Worm (Caenorhabditis elegans) whole organism, L4/young adult: ENCODE data around the gene ZK673.2.

Experiments used
- W03F9.2 ChIP-seq: fragments of 150-350 bp; optimal IDR thresholded peaks from 2 replicates; lab custom pipeline; 2014; ENCODE audit warnings: missing biosample characterization, missing genetic modification characterization
- dao-5 ChIP-seq: sonication (generic microtip); optimal IDR thresholded peaks from 2 replicates; lab custom pipeline; 2016; ENCODE audit warnings: missing genotype, missing genetic modification characterization, moderate library complexity, missing compliant biosample characterization
- him-1 ChIP-seq: sonication (generic microtip); optimal IDR thresholded peaks from 2 replicates; lab custom pipeline; 2016; ENCODE audit warnings: missing genotype, missing genetic modification reagents, missing genetic modification characterization, missing compliant biosample characterization

DNA sequence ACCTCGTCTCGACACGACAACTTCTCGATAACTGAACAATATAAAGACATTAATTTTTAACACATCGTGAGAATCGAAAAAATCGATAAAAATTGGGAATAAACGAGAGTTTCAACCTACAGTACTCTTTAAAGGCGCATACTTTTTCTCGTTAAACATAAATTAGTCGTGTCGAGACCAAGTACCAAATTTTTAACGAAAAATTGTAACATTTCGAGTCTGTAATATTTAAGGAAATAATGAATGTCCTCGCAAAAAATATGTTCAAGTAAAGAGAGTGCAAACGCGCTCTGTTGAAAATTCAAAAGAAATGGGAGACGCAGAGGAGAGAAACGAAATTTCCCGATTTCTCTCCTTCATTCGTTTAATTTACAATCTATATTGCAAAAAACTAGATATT is 2.3 kb downstream of the ZK673.2 start:
- TF ChIP-seq him-1 (tag; lab: Kevin White, UChicago) (no peak), dao-5 (no peak), W03F9.2 (tag; lab: Kevin White, UChicago) (no peak)
